Worm (Caenorhabditis elegans) whole organism, L3 larva: ENCODE data around the gene npr-31.

Source experiments
- R02D3.7 ChIP-seq: fragments of 150-350 bp; optimal IDR thresholded peaks from 2 replicates; lab custom pipeline; 2014; ENCODE audit warnings: missing biosample characterization, missing genetic modification characterization
- ZK546.5 ChIP-seq: sonication (generic microtip); optimal IDR thresholded peaks from 2 replicates; lab custom pipeline; 2017; ENCODE audit warnings: missing biosample characterization, missing genetic modification characterization
- aly-2 ChIP-seq: fragments of 150-350 bp; optimal IDR thresholded peaks from 2 replicates; lab custom pipeline; 2014; ENCODE audit warnings: missing biosample characterization, missing genetic modification characterization
- ama-1 ChIP-seq: fragments of 150-350 bp; optimal IDR thresholded peaks from 2 replicates; lab custom pipeline; 2018
- ceh-28 ChIP-seq: fragments of 150-350 bp; optimal IDR thresholded peaks from 2 replicates; lab custom pipeline; 2014; ENCODE audit warnings: missing biosample characterization, missing genetic modification reagents, missing genetic modification characterization
- ceh-82 ChIP-seq: fragments of 150-350 bp; optimal IDR thresholded peaks from 2 replicates; lab custom pipeline; 2014; ENCODE audit warnings: missing biosample characterization, missing genetic modification characterization
- ceh-9 ChIP-seq: sonication (generic microtip); optimal IDR thresholded peaks from 2 replicates; lab custom pipeline; 2018; ENCODE audit warnings: missing biosample characterization, missing genetic modification characterization
- egl-27 ChIP-seq: sonication (generic microtip); optimal IDR thresholded peaks from 4 replicates; lab custom pipeline; 2017; ENCODE audit warnings: missing biosample characterization, missing genetic modification reagents, missing genetic modification characterization
- egl-5 ChIP-seq: fragments of 150-350 bp; optimal IDR thresholded peaks from 2 replicates; lab custom pipeline; 2017; ENCODE audit warnings: missing biosample characterization, missing genetic modification reagents, missing genetic modification characterization, inconsistent platforms
- elt-1 ChIP-seq: fragments of 150-350 bp; optimal IDR thresholded peaks from 2 replicates; lab custom pipeline; 2014; ENCODE audit warnings: missing biosample characterization, missing genetic modification characterization
- elt-2 ChIP-seq: sonication (generic microtip); optimal IDR thresholded peaks from 2 replicates; lab custom pipeline; 2016; ENCODE audit warnings: missing genetic modification reagents, mild to moderate bottlenecking, missing genetic modification characterization, missing compliant biosample characterization
- elt-3 ChIP-seq, 3 experiments: fragments of 150-350 bp in 1 of 3; sonication (generic microtip) in 2 of 3; optimal IDR thresholded peaks; 2 replicates in 2 of 3; 4 replicates in 1 of 3; lab custom pipeline; 2014 to 2017; ENCODE audit warnings: missing biosample characterization in 3 of 3, missing genetic modification characterization in 3 of 3
- fkh-10 ChIP-seq: sonication (generic microtip); optimal IDR thresholded peaks from 2 replicates; lab custom pipeline; 2017; ENCODE audit warnings: missing biosample characterization, missing genetic modification reagents, missing genetic modification characterization
- fos-1 ChIP-seq: fragments of 150-350 bp; optimal IDR thresholded peaks from 2 replicates; lab custom pipeline; 2014; ENCODE audit warnings: missing biosample characterization, missing genetic modification characterization
- jun-1 ChIP-seq: fragments of 150-350 bp; optimal IDR thresholded peaks from 2 replicates; lab custom pipeline; 2014; ENCODE audit warnings: missing biosample characterization, missing genetic modification reagents, missing genetic modification characterization
- lin-15B ChIP-seq: fragments of 150-350 bp; optimal IDR thresholded peaks from 2 replicates; lab custom pipeline; 2014; ENCODE audit warnings: missing biosample characterization, missing genetic modification characterization
- lin-39 ChIP-seq: fragments of 150-350 bp; optimal IDR thresholded peaks from 2 replicates; lab custom pipeline; 2018; ENCODE audit warnings: missing biosample characterization, missing genetic modification reagents, missing genetic modification characterization
- mdl-1 ChIP-seq: fragments of 150-350 bp; optimal IDR thresholded peaks from 2 replicates; lab custom pipeline; 2014; ENCODE audit warnings: missing biosample characterization, missing genetic modification characterization
- nhr-11 ChIP-seq: fragments of 150-350 bp; optimal IDR thresholded peaks from 2 replicates; lab custom pipeline; 2014; ENCODE audit warnings: missing biosample characterization, missing genetic modification characterization
- nhr-12 ChIP-seq: fragments of 150-350 bp; optimal IDR thresholded peaks from 2 replicates; lab custom pipeline; 2014; ENCODE audit warnings: missing biosample characterization, missing genetic modification characterization
- nhr-23 ChIP-seq: fragments of 150-350 bp; optimal IDR thresholded peaks from 2 replicates; lab custom pipeline; 2014; ENCODE audit warnings: missing biosample characterization, missing genetic modification reagents, missing genetic modification characterization
- nhr-237 ChIP-seq: fragments of 150-350 bp; optimal IDR thresholded peaks from 2 replicates; lab custom pipeline; 2014; ENCODE audit warnings: missing biosample characterization, missing genetic modification characterization
- nhr-25 ChIP-seq: sonication (generic microtip); optimal IDR thresholded peaks from 2 replicates; lab custom pipeline; 2017; ENCODE audit warnings: missing biosample characterization, missing genetic modification characterization
- nhr-28 ChIP-seq: fragments of 150-350 bp; optimal IDR thresholded peaks from 2 replicates; lab custom pipeline; 2014; ENCODE audit warnings: missing biosample characterization, missing genetic modification characterization
- nhr-43 ChIP-seq: sonication (generic microtip); optimal IDR thresholded peaks from 2 replicates; lab custom pipeline; 2016; ENCODE audit warnings: mild to moderate bottlenecking, missing genetic modification characterization, missing compliant biosample characterization; ENCODE audit not compliant: poor library complexity, severe bottlenecking
- nhr-67 ChIP-seq: fragments of 150-350 bp; optimal IDR thresholded peaks from 2 replicates; lab custom pipeline; 2014; ENCODE audit warnings: missing biosample characterization, missing genetic modification characterization
- nhr-76 ChIP-seq: fragments of 150-350 bp; sonication (generic microtip); optimal IDR thresholded peaks from 5 replicates; lab custom pipeline; 2014; ENCODE audit warnings: missing biosample characterization, missing genetic modification characterization
- nhr-77 ChIP-seq: fragments of 150-350 bp; optimal IDR thresholded peaks from 2 replicates; lab custom pipeline; 2014; ENCODE audit warnings: missing biosample characterization, missing genetic modification characterization
- pha-4 ChIP-seq: fragments of 150-350 bp; optimal IDR thresholded peaks from 2 replicates; lab custom pipeline; 2014; ENCODE audit warnings: missing biosample characterization, missing genetic modification reagents, missing genetic modification characterization
- pqm-1 ChIP-seq: fragments of 150-350 bp; optimal IDR thresholded peaks from 2 replicates; lab custom pipeline; 2017; ENCODE audit warnings: missing biosample characterization, missing genetic modification characterization, inconsistent platforms
- skn-1 ChIP-seq: fragments of 150-350 bp; optimal IDR thresholded peaks from 2 replicates; lab custom pipeline; 2014; ENCODE audit warnings: missing biosample characterization, missing genetic modification characterization
- snpc-4 ChIP-seq: fragments of 150-350 bp; optimal IDR thresholded peaks from 2 replicates; lab custom pipeline; 2014; ENCODE audit warnings: missing biosample characterization, missing genetic modification characterization
- unc-39 ChIP-seq: sonication (generic microtip); optimal IDR thresholded peaks from 4 replicates; lab custom pipeline; 2017; ENCODE audit warnings: missing biosample characterization, missing genetic modification characterization
- zag-1 ChIP-seq: fragments of 150-350 bp; optimal IDR thresholded peaks from 2 replicates; lab custom pipeline; 2014; ENCODE audit warnings: missing biosample characterization, missing genetic modification characterization
- ztf-11 ChIP-seq: fragments of 150-350 bp; optimal IDR thresholded peaks from 2 replicates; lab custom pipeline; 2014; ENCODE audit warnings: missing biosample characterization, missing genetic modification characterization
- ztf-4 ChIP-seq: fragments of 150-350 bp; optimal IDR thresholded peaks from 2 replicates; lab custom pipeline; 2014; ENCODE audit warnings: missing biosample characterization, missing genetic modification characterization

Gene npr-31

ce11 chrII:7154711-7155110 is 10.3 kb downstream of the npr-31 start:
- TF ChIP-seq nhr-76 (tag; lab: Kevin White, UChicago): no peak
- TF ChIP-seq elt-1 (tag; lab: Kevin White, UChicago): no peak
- TF ChIP-seq snpc-4: no peak
- no peak for TF ChIP-seq egl-5 (tag; lab: Kevin White, UChicago)
- TF ChIP-seq lin-39 (tag; lab: Kevin White, UChicago): no peak
- no peak for TF ChIP-seq zag-1 (tag; lab: Kevin White, UChicago)
- no peak for TF ChIP-seq ztf-4 (tag; lab: Kevin White, UChicago)
- TF ChIP-seq nhr-23 (tag; lab: Kevin White, UChicago): no peak
- TF ChIP-seq ceh-82: no peak
- no peak for TF ChIP-seq nhr-77 (tag; lab: Kevin White, UChicago)

ce11 chrII:7155392-7155791 is 11.0 kb downstream of the npr-31 start, which contains the start of gene C27H5.2:
C27H5.2 (plus strand) TSS chrII:7155581.
- TF ChIP-seq R02D3.7 (tag; lab: Kevin White, UChicago) (no peak), elt-2 (peak; percentile 20), snpc-4 (no peak), nhr-12 (tag; lab: Kevin White, UChicago) (no peak), egl-5 (tag; lab: Kevin White, UChicago) (no peak), elt-3 (tag; optimal IDR thresholded peaks at IDR 0.05; lab: Kevin White, UChicago) (no peak), ama-1 (lab: Kevin White, UChicago) (peak; percentile 27), nhr-11 (tag; lab: Kevin White, UChicago) (no peak), zag-1 (tag; lab: Kevin White, UChicago) (no peak), lin-15B (tag; lab: Kevin White, UChicago) (no peak), pha-4 (tag; lab: Kevin White, UChicago) (no peak), ceh-9 (no peak), mdl-1 (tag; lab: Kevin White, UChicago) (no peak), ztf-4 (tag; lab: Kevin White, UChicago) (no peak), nhr-25 (tag; lab: Kevin White, UChicago) (peak; percentile 13), ceh-82 (no peak), nhr-76 (tag; lab: Kevin White, UChicago) (no peak), nhr-67 (tag; lab: Kevin White, UChicago) (no peak)
- TF ChIP-seq, all 47 proteins: peak for 3

- TF ChIP-seq fkh-10 (no peak), jun-1 (tag; lab: Kevin White, UChicago) (peak; percentile 54), nhr-77 (tag; lab: Kevin White, UChicago) (no peak), elt-2 (peak; percentile 89), ceh-9 (no peak), lin-39 (tag; lab: Kevin White, UChicago) (no peak), elt-3 (tag; optimal IDR thresholded peaks at IDR 0.05; lab: Kevin White, UChicago) (no peak), nhr-25 (tag; lab: Kevin White, UChicago) (peak; percentile 0), ama-1 (lab: Kevin White, UChicago) (no peak), pha-4 (tag; lab: Kevin White, UChicago) (peak; percentile 64), ztf-4 (tag; lab: Kevin White, UChicago) (no peak), pqm-1 (peak; percentile 50), egl-27 (tag; lab: Kevin White, UChicago) (no peak), snpc-4 (no peak), fos-1 (tag; lab: Kevin White, UChicago) (peak; percentile 6), nhr-23 (tag; lab: Kevin White, UChicago) (peak; percentile 18), ceh-28 (tag; lab: Kevin White, UChicago) (peak; percentile 42)
Measured at ce11 chrII:7157415-7157814, 13.0 kb downstream of the npr-31 start.

- TF ChIP-seq elt-2 (no peak), mdl-1 (tag; lab: Kevin White, UChicago) (no peak), aly-2 (tag; lab: Kevin White, UChicago) (no peak), egl-27 (tag; lab: Kevin White, UChicago) (no peak), ama-1 (lab: Kevin White, UChicago) (no peak), ZK546.5 (tag; lab: Kevin White, UChicago) (no peak), fos-1 (tag; lab: Kevin White, UChicago) (no peak), skn-1 (tag; lab: Kevin White, UChicago) (no peak), elt-3 (tag; optimal IDR thresholded peaks at IDR 0.05; lab: Kevin White, UChicago) (no peak), lin-39 (tag; lab: Kevin White, UChicago) (no peak), nhr-28 (no peak), nhr-23 (tag; lab: Kevin White, UChicago) (no peak), unc-39 (tag; lab: Kevin White, UChicago) (no peak), ztf-11 (tag; lab: Kevin White, UChicago) (no peak), nhr-237 (no peak), ztf-4 (tag; lab: Kevin White, UChicago) (no peak), nhr-43 (tag; lab: Kevin White, UChicago) (no peak), pqm-1 (no peak), ceh-28 (tag; lab: Kevin White, UChicago) (no peak)
Measured at ce11 chrII:7161512-7161911, 17.1 kb downstream of the npr-31 start, which contains the start of gene C27H5.12. C27H5.12 (minus strand) TSS chrII:7161612.
